Fruit fly (Drosophila melanogaster) S2 (cell line): ENCODE data around the gene Tsp66E.

Experiments used
- CG8478 ChIP-seq: fragments of >200 bp; optimal IDR thresholded peaks from 2 replicates; lab custom pipeline; 2018
- CTCF ChIP-seq, 2 experiments: fragments of >200 bp; optimal IDR thresholded peaks; 2 replicates each; lab custom pipeline; 2018

DNA sequence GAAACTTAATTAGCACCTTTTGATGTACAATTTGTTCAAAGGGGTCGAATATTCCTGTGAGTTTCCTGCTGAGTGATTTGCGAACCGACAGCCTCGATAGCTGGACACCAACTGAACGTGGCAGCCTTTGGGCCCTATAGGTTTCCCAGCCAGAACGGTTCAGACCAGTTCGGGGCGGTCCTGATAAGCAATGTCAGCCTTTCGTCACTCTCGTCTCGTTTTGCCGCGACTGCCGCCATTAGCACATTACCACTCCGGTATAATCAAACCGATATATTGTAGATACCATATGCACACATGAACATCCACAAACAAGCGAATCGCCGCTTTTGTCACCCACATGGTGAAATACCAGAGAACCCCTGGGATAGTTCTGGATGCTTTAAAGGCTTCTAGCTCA lies 7.2 kb upstream of the Tsp66E start, which contains the start of gene TrpA1:
- no peak for TF ChIP-seq CTCF (optimal IDR thresholded peaks at IDR 0.05; lab: Kevin White, UChicago)
- no peak for TF ChIP-seq CG8478 (lab: Kevin White, UChicago)
